Fruit fly (Drosophila melanogaster) whole organism, prepupa: Measurements from ENCODE around the gene noi.

Source experiments
- CG15336 ChIP-seq: fragments of 200-800 bp; sonication (Bioruptor generic); IDR thresholded peaks from 2 replicates; pipeline ENCODE4 v1.3.6; 2022; ENCODE audit warnings: missing biosample characterization, missing genetic modification characterization
- CG34406 ChIP-seq: fragments of 200-800 bp; sonication (Bioruptor generic); optimal IDR thresholded peaks from 3 replicates; lab custom pipeline; 2016; ENCODE audit warnings: missing biosample characterization, missing genetic modification characterization

dm6 chr3R:5633437-5633836 is 42.2 kb upstream of the noi start, which contains the start of gene CG12171:
- TF ChIP-seq CG34406: no peak
- no peak for TF ChIP-seq CG15336
